Worm (Caenorhabditis elegans): ENCODE results near the gene T28C6.8.

DNA sequence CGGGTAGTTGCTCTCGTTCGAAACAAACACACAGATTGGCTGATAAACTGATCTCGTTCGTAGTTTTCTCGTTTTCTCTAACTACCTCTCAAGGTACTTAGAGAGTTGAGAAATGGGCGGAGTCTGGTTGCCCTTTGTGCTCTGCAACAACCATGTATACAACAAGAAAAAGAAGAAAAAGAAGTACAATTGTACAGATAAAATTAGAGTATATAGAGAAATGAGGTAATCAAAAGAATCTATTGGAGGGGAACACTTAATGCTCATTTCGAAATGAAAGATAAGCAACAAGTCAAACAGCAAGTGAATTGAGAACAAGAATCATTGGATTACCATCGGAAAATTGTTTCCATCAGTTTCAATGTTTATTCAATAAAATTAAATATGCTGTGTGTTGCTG is 34.8 kb upstream of the T28C6.8 start, which contains the start of gene C09G9.1:
- TF ChIP-seq ceh-82 (tag; optimal IDR thresholded peaks at IDR 0.05) = no peak
- TF ChIP-seq aly-2 (tag; optimal IDR thresholded peaks at IDR 0.05) = no peak
- TF ChIP-seq egl-27 (tag; optimal IDR thresholded peaks at IDR 0.05) = no peak
- no peak for TF ChIP-seq ama-1 (optimal IDR thresholded peaks at IDR 0.05)
- no peak for TF ChIP-seq C04F5.9 (tag; optimal IDR thresholded peaks at IDR 0.05)
- no peak for TF ChIP-seq nhr-76 (tag; optimal IDR thresholded peaks at IDR 0.05)
- no peak for TF ChIP-seq nhr-237 (tag; optimal IDR thresholded peaks at IDR 0.05)
- no peak for TF ChIP-seq nhr-12 (tag; optimal IDR thresholded peaks at IDR 0.05)
- no peak for TF ChIP-seq elt-2 (tag; optimal IDR thresholded peaks at IDR 0.05)
- TF ChIP-seq jun-1 (tag; optimal IDR thresholded peaks at IDR 0.05) = no peak
- TF ChIP-seq pag-3 (tag; optimal IDR thresholded peaks at IDR 0.05; ENCODE audit: borderline replicate concordance, insufficient read depth) = no peak
